Fruit fly (Drosophila melanogaster): ENCODE results near the gene CG8010.

CG8010 gene

DNA sequence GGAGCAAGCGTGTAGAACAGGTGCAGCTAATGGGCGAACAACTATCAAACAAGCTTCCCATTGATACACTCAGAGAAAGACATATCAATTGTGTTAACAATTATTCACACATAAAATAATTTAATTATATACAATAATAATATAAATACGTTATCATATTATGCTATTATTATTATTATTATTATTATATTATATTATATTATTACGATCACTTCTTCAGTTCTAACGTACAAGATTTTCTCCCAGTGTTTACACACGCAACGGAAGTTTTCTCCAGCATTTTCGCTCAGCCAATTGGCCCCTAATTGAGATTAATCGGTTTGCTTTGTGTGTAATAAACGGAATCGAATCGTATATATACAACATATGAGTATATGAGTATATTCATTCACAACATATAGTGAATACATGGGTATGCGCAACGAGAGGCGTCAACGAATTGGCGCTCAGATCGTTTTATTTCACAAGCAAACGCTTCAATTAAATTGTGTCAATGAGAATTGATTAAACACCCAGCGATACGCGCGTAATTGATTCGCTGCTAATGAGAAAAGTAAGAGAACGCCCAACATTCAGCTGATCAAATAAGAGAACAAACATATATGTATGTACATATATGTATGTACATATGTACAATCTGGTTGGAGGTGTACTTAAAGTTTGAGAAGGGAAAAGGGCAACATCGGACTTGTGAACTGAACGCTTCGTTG, 48.5 kb upstream of the CG8010 start (continued):
- TF ChIP-seq dan (GFP tag; IDR thresholded peaks at IDR 0.05) (no peak), Spps (tag; optimal IDR thresholded peaks at IDR 0.05) (peak; percentile 54), klu (GFP tag; IDR thresholded peaks at IDR 0.05) (no peak), Sin3A (optimal IDR thresholded peaks at IDR 0.05) (no peak), dmrt99B (tag; optimal IDR thresholded peaks at IDR 0.05) (peak; percentile 79), cwo (GFP tag; optimal IDR thresholded peaks at IDR 0.05) (peak; percentile 64), h (optimal IDR thresholded peaks at IDR 0.05) (no peak), az2 (GFP tag; optimal IDR thresholded peaks at IDR 0.05) (peak; percentile 24), Lpt (GFP tag; optimal IDR thresholded peaks at IDR 0.05) (no peak), fd102C (GFP tag; optimal IDR thresholded peaks at IDR 0.05) (no peak), bab2 (GFP tag; optimal IDR thresholded peaks at IDR 0.05) (no peak), nom (GFP tag; optimal IDR thresholded peaks at IDR 0.05) (peak; percentile 19), CG13775 (GFP tag; optimal IDR thresholded peaks at IDR 0.05) (peak; percentile 59), CG4424 (GFP tag; optimal IDR thresholded peaks at IDR 0.05) (peak; percentile 36), crp (GFP tag; optimal IDR thresholded peaks at IDR 0.05) (no peak), CG13296 (GFP tag; optimal IDR thresholded peaks at IDR 0.05) (peak; percentile 61), dimm (GFP tag; IDR thresholded peaks at IDR 0.05) (no peak), BEAF-32 (GFP tag; optimal IDR thresholded peaks at IDR 0.05) (no peak), kay (GFP tag; optimal IDR thresholded peaks at IDR 0.05) (no peak), Meics (GFP tag; optimal IDR thresholded peaks at IDR 0.05) (peak; percentile 73), CG11560 (tag; IDR thresholded peaks at IDR 0.05) (no peak), wek (GFP tag; optimal IDR thresholded peaks at IDR 0.05) (no peak), ERR (GFP tag; optimal IDR thresholded peaks at IDR 0.05) (no peak), CG4617 (GFP tag; optimal IDR thresholded peaks at IDR 0.05; ENCODE audit: borderline replicate concordance) (no peak), E2f2 (GFP tag; IDR thresholded peaks at IDR 0.05) (peak; percentile 38; the same call in 1 of the 2 replicates), caup (GFP tag; optimal IDR thresholded peaks at IDR 0.05; ENCODE audit: severe bottlenecking) (peak; percentile 61), CG9609 (GFP tag; optimal IDR thresholded peaks at IDR 0.05) (no peak), nerfin-2 (GFP tag; IDR thresholded peaks at IDR 0.05; ENCODE audit: partially characterized antibody) (no peak), emc (GFP tag; optimal IDR thresholded peaks at IDR 0.05) (no peak), Elba2 (GFP tag; optimal IDR thresholded peaks at IDR 0.05) (no peak), CG10267 (tag; optimal IDR thresholded peaks at IDR 0.05) (peak; percentile 69), grau (tag; optimal IDR thresholded peaks at IDR 0.05) (peak; percentile 79), CG4730 (GFP tag; IDR thresholded peaks at IDR 0.05) (0 out of 2 replicates have a peak, but pooled peaks have one; percentile 22), CTCF (GFP tag; optimal IDR thresholded peaks at IDR 0.05) (no peak), Hr39 (optimal IDR thresholded peaks at IDR 0.05) (no peak), D19A (tag; optimal IDR thresholded peaks at IDR 0.05) (peak; percentile 64), CG43689 (GFP tag; IDR thresholded peaks at IDR 0.05) (no peak), so (GFP tag; IDR thresholded peaks at IDR 0.05) (0 out of 3 replicates have a peak, but pooled peaks have one; percentile 40), danr (GFP tag; IDR thresholded peaks at IDR 0.05) (no peak), CoRest (tag; optimal IDR thresholded peaks at IDR 0.05) (peak; percentile 75), ara (GFP tag; IDR thresholded peaks at IDR 0.05) (peak; percentile 32; the same call in 1 of the 2 replicates), vvl (GFP tag; IDR thresholded peaks at IDR 0.05) (peak; percentile 71), Max (GFP tag; optimal IDR thresholded peaks at IDR 0.05) (peak; percentile 16), gcm2 (GFP tag; optimal IDR thresholded peaks at IDR 0.05) (no peak), kni (GFP tag; optimal IDR thresholded peaks at IDR 0.05) (no peak), CG8765 (GFP tag; IDR thresholded peaks at IDR 0.05) (no peak), chn (GFP tag; optimal IDR thresholded peaks at IDR 0.05) (no peak), Dip3 (GFP tag; optimal IDR thresholded peaks at IDR 0.05) (no peak), mam (GFP tag; optimal IDR thresholded peaks at IDR 0.05) (no peak), gsb (GFP tag; IDR thresholded peaks at IDR 0.05) (0 out of 2 replicates have a peak, but pooled peaks have one; percentile 24), pb (GFP tag; optimal IDR thresholded peaks at IDR 0.05) (no peak), CG6683 (GFP tag; optimal IDR thresholded peaks at IDR 0.05) (peak; percentile 37)
